Worm (Caenorhabditis elegans): Measurements from ENCODE around the gene F22E5.1.

DNA sequence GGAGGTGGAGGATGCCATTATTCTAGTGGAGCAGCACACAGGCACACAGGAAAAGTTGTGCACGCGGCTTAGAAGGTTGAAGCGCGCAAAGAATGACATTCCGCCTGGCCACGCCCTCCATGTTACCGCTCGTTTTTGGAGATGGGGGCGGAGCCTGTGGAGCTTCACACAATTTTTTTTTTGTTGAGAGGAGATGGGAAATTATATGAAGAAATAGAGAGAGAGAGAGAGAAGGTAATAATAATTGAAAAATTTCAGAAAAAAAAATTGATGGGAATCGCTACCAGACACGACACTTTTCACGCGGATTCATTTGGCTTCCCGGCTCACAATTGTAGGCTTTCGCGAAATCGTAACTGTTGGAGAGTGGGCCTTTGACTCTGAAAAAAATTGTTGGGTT, 43.8 kb downstream of the F22E5.1 start, which contains the start of gene T05A8.3:
- TF ChIP-seq flt-1 (GFP tag; IDR thresholded peaks at IDR 0.05): no peak
- TF ChIP-seq tab-1 (GFP tag; IDR thresholded peaks at IDR 0.05): no peak
- TF ChIP-seq T22C8.4 (GFP tag; IDR thresholded peaks at IDR 0.05): no peak
- TF ChIP-seq ztf-23 (GFP tag; IDR thresholded peaks at IDR 0.05): no peak
- TF ChIP-seq cog-1 (tag; optimal IDR thresholded peaks at IDR 0.05): no peak
- TF ChIP-seq klf-2 (GFP tag; conservative IDR thresholded peaks at IDR 0.05): no peak
- TF ChIP-seq ztf-29 (GFP tag; IDR thresholded peaks at IDR 0.05): no peak
- TF ChIP-seq ref-1 (GFP tag; conservative IDR thresholded peaks at IDR 0.05): no peak
- TF ChIP-seq med-1 (GFP tag; optimal IDR thresholded peaks at IDR 0.05; ENCODE audit: insufficient read depth): no peak

All from whole organism, midembryonic.